Fruit fly (Drosophila melanogaster) whole organism, embryonic: ENCODE data around the gene CG11562.

ENCODE experiments used
- Abd-B ChIP-seq: fragments of 200-800 bp; sonication (Bioruptor generic); optimal IDR thresholded peaks from 2 replicates; lab custom pipeline; 2018; ENCODE audit warnings: missing biosample characterization, mild to moderate bottlenecking, missing genetic modification characterization, moderate library complexity
- CG11696 ChIP-seq: fragments of 200-800 bp; sonication (Bioruptor generic); IDR thresholded peaks from 2 replicates; pipeline ENCODE4 v1.3.6; 2022; ENCODE audit warnings: missing biosample characterization, missing genetic modification characterization
- CG12744 ChIP-seq: fragments of 200-800 bp; sonication (Bioruptor generic); optimal IDR thresholded peaks from 2 replicates; lab custom pipeline; 2016; ENCODE audit warnings: missing biosample characterization, missing genetic modification characterization
- CG14860 ChIP-seq: fragments of 200-800 bp; sonication (Bioruptor generic); IDR thresholded peaks from 3 replicates; pipeline ENCODE4 v1.3.6; 2022; ENCODE audit warnings: missing biosample characterization, missing genetic modification characterization; ENCODE audit not compliant: partially characterized antibody
- CG15011 ChIP-seq: fragments of 200-800 bp; sonication (Bioruptor generic); optimal IDR thresholded peaks from 3 replicates; lab custom pipeline; 2018; ENCODE audit warnings: missing biosample characterization, mild to moderate bottlenecking, missing genetic modification characterization
- CG15269 ChIP-seq: fragments of 200-800 bp; sonication (Bioruptor generic); optimal IDR thresholded peaks from 2 replicates; lab custom pipeline; 2018; ENCODE audit warnings: missing biosample characterization, mild to moderate bottlenecking, missing genetic modification characterization, moderate library complexity
- CG1529 ChIP-seq: fragments of 200-800 bp; sonication (Bioruptor generic); optimal IDR thresholded peaks from 3 replicates; lab custom pipeline; 2018; ENCODE audit warnings: missing biosample characterization, missing genetic modification characterization
- CG17359 ChIP-seq: fragments of 200-800 bp; sonication (Bioruptor generic); optimal IDR thresholded peaks from 3 replicates; lab custom pipeline; 2018; ENCODE audit warnings: missing biosample characterization, mild to moderate bottlenecking, missing genetic modification characterization, moderate library complexity
- CG17568 ChIP-seq: fragments of 200-800 bp; sonication (Bioruptor generic); optimal IDR thresholded peaks from 2 replicates; lab custom pipeline; 2018; ENCODE audit warnings: missing biosample characterization, mild to moderate bottlenecking, missing genetic modification characterization, moderate library complexity
- CG1832 ChIP-seq: fragments of 200-800 bp; sonication (Bioruptor generic); optimal IDR thresholded peaks from 2 replicates; lab custom pipeline; 2017; ENCODE audit warnings: missing biosample characterization, mild to moderate bottlenecking, missing genetic modification characterization, inconsistent platforms
- CG18476 ChIP-seq: fragments of 200-800 bp; sonication (Bioruptor generic); optimal IDR thresholded peaks from 2 replicates; lab custom pipeline; 2016; ENCODE audit warnings: missing biosample characterization, mild to moderate bottlenecking, missing genetic modification characterization
- CG2120 ChIP-seq: fragments of 200-800 bp; sonication (Bioruptor generic); optimal IDR thresholded peaks from 3 replicates; lab custom pipeline; 2016; ENCODE audit warnings: missing biosample characterization, missing genetic modification characterization
- CG30431 ChIP-seq: fragments of 200-800 bp; sonication (Bioruptor generic); optimal IDR thresholded peaks from 2 replicates; lab custom pipeline; 2017; ENCODE audit warnings: missing biosample characterization, missing genetic modification characterization
- CG32532 ChIP-seq: fragments of 200-800 bp; sonication (Bioruptor generic); IDR thresholded peaks from 2 replicates; pipeline ENCODE4 v1.3.6; 2022; ENCODE audit warnings: missing biosample characterization, missing genetic modification characterization
- CG3281 ChIP-seq: fragments of 200-800 bp; sonication (Bioruptor generic); optimal IDR thresholded peaks from 3 replicates; lab custom pipeline; 2017; ENCODE audit warnings: missing biosample characterization, mild to moderate bottlenecking, missing genetic modification characterization
- CG4820 ChIP-seq: fragments of 200-800 bp; sonication (Bioruptor generic); optimal IDR thresholded peaks from 3 replicates; lab custom pipeline; 2016; ENCODE audit warnings: missing biosample characterization, missing genetic modification characterization
- CG7745 ChIP-seq: fragments of 200-800 bp; sonication (Bioruptor generic); optimal IDR thresholded peaks from 2 replicates; lab custom pipeline; 2018; ENCODE audit warnings: missing biosample characterization, mild to moderate bottlenecking, missing genetic modification characterization, moderate library complexity
- CG7928 ChIP-seq: fragments of 200-800 bp; sonication (Bioruptor generic); optimal IDR thresholded peaks from 2 replicates; lab custom pipeline; 2017; ENCODE audit warnings: missing biosample characterization, mild to moderate bottlenecking, missing genetic modification characterization
- CG8944 ChIP-seq: fragments of 200-800 bp; sonication (Bioruptor generic); optimal IDR thresholded peaks from 3 replicates; lab custom pipeline; 2016; ENCODE audit warnings: missing biosample characterization, missing genetic modification characterization
- CG9876 ChIP-seq: fragments of 200-800 bp; sonication (Bioruptor generic); optimal IDR thresholded peaks from 2 replicates; lab custom pipeline; 2016; ENCODE audit warnings: missing biosample characterization, missing genetic modification characterization
- Doc2 ChIP-seq: fragments of 200-800 bp; sonication (Bioruptor generic); IDR thresholded peaks from 2 replicates; pipeline ENCODE4 v1.3.6; 2022; ENCODE audit warnings: missing biosample characterization, missing genetic modification characterization
- Doc3 ChIP-seq: fragments of 200-800 bp; sonication (Bioruptor generic); IDR thresholded peaks from 3 replicates; pipeline ENCODE4 v1.3.6; 2022; ENCODE audit warnings: missing biosample characterization, missing genetic modification characterization; ENCODE audit not compliant: partially characterized antibody
- Dp ChIP-seq: fragments of 200-800 bp; sonication (Bioruptor generic); optimal IDR thresholded peaks from 2 replicates; lab custom pipeline; 2018; ENCODE audit warnings: missing biosample characterization, mild to moderate bottlenecking, missing genetic modification characterization, moderate library complexity
- Dref ChIP-seq: fragments of 200-800 bp; sonication (Bioruptor generic); IDR thresholded peaks from 2 replicates; pipeline ENCODE4 v1.3.6; 2022; ENCODE audit warnings: missing biosample characterization, missing genetic modification characterization
- Mrtf ChIP-seq: fragments of 200-800 bp; sonication (Bioruptor generic); IDR thresholded peaks from 3 replicates; pipeline ENCODE4 v1.3.6; 2022; ENCODE audit warnings: missing biosample characterization, missing genetic modification characterization
- Oaz ChIP-seq: fragments of 200-800 bp; sonication (Bioruptor generic); IDR thresholded peaks from 2 replicates; pipeline ENCODE4 v1.3.6; 2022; ENCODE audit warnings: missing biosample characterization, missing genetic modification characterization
- PHDP ChIP-seq: fragments of 200-800 bp; sonication (Bioruptor generic); optimal IDR thresholded peaks from 3 replicates; lab custom pipeline; 2018; ENCODE audit warnings: missing biosample characterization, mild to moderate bottlenecking, missing genetic modification characterization, moderate library complexity
- Sox102F ChIP-seq: fragments of 200-800 bp; sonication (Bioruptor generic); optimal IDR thresholded peaks from 2 replicates; lab custom pipeline; 2018; ENCODE audit warnings: missing biosample characterization, mild to moderate bottlenecking, missing genetic modification characterization, moderate library complexity
- Sry-β ChIP-seq: fragments of 200-800 bp; sonication (Bioruptor generic); optimal IDR thresholded peaks from 2 replicates; lab custom pipeline; 2018; ENCODE audit warnings: missing biosample characterization, mild to moderate bottlenecking, missing genetic modification characterization, moderate library complexity
- aop ChIP-seq: fragments of 200-800 bp; sonication (Bioruptor generic); IDR thresholded peaks from 2 replicates; pipeline ENCODE4 v1.3.6; 2022; ENCODE audit warnings: missing biosample characterization, missing genetic modification characterization
- ap ChIP-seq: fragments of 200-800 bp; sonication (Bioruptor generic); IDR thresholded peaks from 2 replicates; pipeline ENCODE4 v1.3.6; 2022; ENCODE audit warnings: missing biosample characterization, missing genetic modification characterization
- cato ChIP-seq: fragments of 200-800 bp; sonication (Bioruptor generic); optimal IDR thresholded peaks from 2 replicates; lab custom pipeline; 2016; ENCODE audit warnings: missing biosample characterization, missing genetic modification characterization, borderline replicate concordance
- dan ChIP-seq: fragments of 200-800 bp; sonication (Bioruptor generic); IDR thresholded peaks from 2 replicates; pipeline ENCODE4 v1.3.6; 2022; ENCODE audit warnings: missing biosample characterization, missing genetic modification characterization
- en ChIP-seq: fragments of 200-800 bp; sonication (Bioruptor generic); optimal IDR thresholded peaks from 2 replicates; lab custom pipeline; 2016; ENCODE audit warnings: missing biosample characterization, missing genetic modification characterization
- exex ChIP-seq: fragments of 200-800 bp; sonication (Bioruptor generic); optimal IDR thresholded peaks from 4 replicates; lab custom pipeline; 2018; ENCODE audit warnings: missing biosample characterization, mild to moderate bottlenecking, missing genetic modification characterization, moderate library complexity
- gfzf ChIP-seq: fragments of 200-800 bp; sonication (Bioruptor generic); optimal IDR thresholded peaks from 2 replicates; lab custom pipeline; 2016; ENCODE audit warnings: missing biosample characterization, mild to moderate bottlenecking, missing genetic modification characterization, moderate library complexity
- inv ChIP-seq: fragments of 200-800 bp; sonication (Bioruptor generic); IDR thresholded peaks from 2 replicates; pipeline ENCODE4 v1.3.6; 2022; ENCODE audit warnings: missing biosample characterization, missing genetic modification characterization; ENCODE audit not compliant: partially characterized antibody
- jigr1 ChIP-seq: fragments of 200-800 bp; sonication (Bioruptor generic); IDR thresholded peaks from 3 replicates; pipeline ENCODE4 v1.3.6; 2022; ENCODE audit warnings: missing biosample characterization, missing genetic modification characterization
- jumu ChIP-seq: fragments of 200-800 bp; sonication (Bioruptor generic); optimal IDR thresholded peaks from 3 replicates; lab custom pipeline; 2016; ENCODE audit warnings: missing biosample characterization, missing genetic modification characterization
- ken ChIP-seq: fragments of 200-800 bp; sonication (Bioruptor generic); IDR thresholded peaks from 3 replicates; pipeline ENCODE4 v1.3.6; 2022; ENCODE audit warnings: missing biosample characterization, missing genetic modification characterization
- lbe ChIP-seq: fragments of 200-800 bp; sonication (Bioruptor generic); optimal IDR thresholded peaks from 2 replicates; lab custom pipeline; 2016; ENCODE audit warnings: missing biosample characterization, mild to moderate bottlenecking, missing genetic modification characterization
- odd ChIP-seq: fragments of 200-800 bp; sonication (Bioruptor generic); optimal IDR thresholded peaks from 2 replicates; lab custom pipeline; 2017; ENCODE audit warnings: missing biosample characterization, mild to moderate bottlenecking, missing genetic modification characterization
- pho ChIP-seq: fragments of 200-800 bp; sonication (Bioruptor generic); optimal IDR thresholded peaks from 2 replicates; lab custom pipeline; 2016; ENCODE audit warnings: missing biosample characterization, missing genetic modification characterization
- prd ChIP-seq, 3 experiments: fragments of >200 bp in 2 of 3; fragments of 200-800 bp in 1 of 3; sonication (Bioruptor generic) in 1 of 3; optimal IDR thresholded peaks in 2 of 3; IDR thresholded peaks in 1 of 3; 2 replicates in 2 of 3; 3 replicates in 1 of 3; pipeline versions ENCODE4 v1.3.6 to Lab custom; 2017 to 2022; ENCODE audit warnings: missing biosample characterization in 1 of 3, missing genetic modification characterization in 1 of 3
- sim ChIP-seq: fragments of 200-800 bp; sonication (Bioruptor generic); IDR thresholded peaks from 2 replicates; pipeline ENCODE4 v1.3.6; 2022; ENCODE audit warnings: missing biosample characterization, missing genetic modification characterization
- slbo ChIP-seq: fragments of 200-800 bp; sonication (Bioruptor generic); IDR thresholded peaks from 2 replicates; pipeline ENCODE4 v1.3.6; 2022; ENCODE audit warnings: missing biosample characterization, missing genetic modification characterization
- slp2 ChIP-seq: fragments of 200-800 bp; sonication (Bioruptor generic); optimal IDR thresholded peaks from 2 replicates; lab custom pipeline; 2016; ENCODE audit warnings: missing biosample characterization, missing genetic modification characterization
- tx ChIP-seq: fragments of 200-800 bp; sonication (Bioruptor generic); optimal IDR thresholded peaks from 2 replicates; lab custom pipeline; 2016; ENCODE audit warnings: missing biosample characterization, missing genetic modification characterization
- wdn ChIP-seq: fragments of 200-800 bp; sonication (Bioruptor generic); IDR thresholded peaks from 2 replicates; pipeline ENCODE4 v1.3.6; 2022; ENCODE audit warnings: missing biosample characterization, missing genetic modification characterization

The CG11562 gene

dm6 chr2L:294452-295362, 2.5 kb downstream of the CG11562 start, which contains the start of the genes U2af38 and Stip1 (continued):
- TF ChIP-seq prd (optimal IDR thresholded peaks at IDR 0.05; lab: Kevin White, UChicago), result no peak
- no peak for TF ChIP-seq prd (GFP tag; IDR thresholded peaks at IDR 0.05; lab: Robert Waterston, UW)
- TF ChIP-seq jumu (GFP tag; lab: Kevin White, UChicago), result no peak
- TF ChIP-seq Doc3 (GFP tag; lab: Robert Waterston, UW), result peak; percentile 61
- TF ChIP-seq CG15269, result peak; percentile 34
- no peak for TF ChIP-seq Abd-B
- no peak for TF ChIP-seq wdn (GFP tag; lab: Robert Waterston, UW)
- TF ChIP-seq Dp (GFP tag; lab: Kevin White, UChicago), result peak; percentile 34
- 0 out of 3 replicates have a peak, but pooled peaks have one; percentile 27 for TF ChIP-seq CG14860
- peak; percentile 56 for TF ChIP-seq gfzf
- no peak for TF ChIP-seq cato (GFP tag; lab: Kevin White, UChicago)
- no peak for TF ChIP-seq CG1832 (GFP tag; lab: Kevin White, UChicago)
- TF ChIP-seq CG18476 (GFP tag; lab: Kevin White, UChicago), result no peak
- no peak for TF ChIP-seq inv (GFP tag; lab: Robert Waterston, UW)
- TF ChIP-seq ap (GFP tag; lab: Robert Waterston, UW), result no peak
- no peak for TF ChIP-seq PHDP (tag; lab: Kevin White, UChicago)
- TF ChIP-seq Doc2, result no peak
- TF ChIP-seq CG2120 (GFP tag; lab: Kevin White, UChicago), result peak; percentile 54
- no peak for TF ChIP-seq CG17359 (tag; lab: Kevin White, UChicago)
- no peak for TF ChIP-seq slp2
- TF ChIP-seq CG17568 (GFP tag; lab: Kevin White, UChicago), result no peak
- TF ChIP-seq ken (GFP tag; lab: Robert Waterston, UW), result 0 out of 3 replicates have a peak, but pooled peaks have one; percentile 34
- no peak for TF ChIP-seq sim (GFP tag; lab: Robert Waterston, UW)
- TF ChIP-seq slbo, result peak; percentile 64; the same call in 1 of the 2 replicates
- no peak for TF ChIP-seq Sry-β (GFP tag; lab: Kevin White, UChicago)
- TF ChIP-seq Oaz (GFP tag; lab: Robert Waterston, UW), result no peak
- no peak for TF ChIP-seq Mrtf (GFP tag; lab: Robert Waterston, UW)
- no peak for TF ChIP-seq en (GFP tag; lab: Kevin White, UChicago)
- TF ChIP-seq jigr1 (GFP tag; lab: Robert Waterston, UW), result peak; percentile 69; the same call in 1 of the 3 replicates
- TF ChIP-seq odd, result no peak
- TF ChIP-seq CG11696, result no peak
- TF ChIP-seq CG7928 (GFP tag; lab: Kevin White, UChicago), result no peak
- TF ChIP-seq Sox102F (GFP tag; lab: Kevin White, UChicago), result no peak
- TF ChIP-seq CG3281 (GFP tag; lab: Kevin White, UChicago), result no peak
- no peak for TF ChIP-seq aop (GFP tag; lab: Robert Waterston, UW)
- TF ChIP-seq CG12744, result no peak
- no peak for TF ChIP-seq lbe (GFP tag; lab: Kevin White, UChicago)
- TF ChIP-seq CG15011 (GFP tag; lab: Kevin White, UChicago), result no peak
- no peak for TF ChIP-seq CG9876 (GFP tag; lab: Kevin White, UChicago)
- TF ChIP-seq CG7745 (tag; lab: Kevin White, UChicago), result no peak
- TF ChIP-seq tx, result no peak
- peak; percentile 79 for TF ChIP-seq Dref (GFP tag; lab: Robert Waterston, UW)
- TF ChIP-seq CG32532 (GFP tag; lab: Robert Waterston, UW), result no peak
- TF ChIP-seq CG1529, result no peak
- no peak for TF ChIP-seq pho (GFP tag; lab: Kevin White, UChicago)
- peak; percentile 2 for TF ChIP-seq CG8944
- TF ChIP-seq CG4820 (GFP tag; lab: Kevin White, UChicago), result no peak
- no peak for TF ChIP-seq dan (GFP tag; lab: Robert Waterston, UW)
- TF ChIP-seq CG30431 (GFP tag; lab: Kevin White, UChicago), result no peak
- TF ChIP-seq exex (tag; lab: Kevin White, UChicago), result no peak
